Worm (Caenorhabditis elegans) whole organism, dauer: ENCODE measurements around the gene sra-39.

ENCODE experiments used
- unc-62 ChIP-seq: sonication (generic microtip); optimal IDR thresholded peaks from 2 replicates; lab custom pipeline; 2017; ENCODE audit warnings: missing biosample characterization, missing genetic modification reagents, missing genetic modification characterization

sra-39 gene

ce11 chrX:13929534-13929933 lies 26.3 kb upstream of the sra-39 start, which contains the start of gene meg-1:
meg-1 (minus strand) TSS chrX:13929634.
- TF ChIP-seq unc-62 (GFP tag; lab: Kevin White, UChicago): no peak

- no peak for TF ChIP-seq unc-62 (GFP tag; lab: Kevin White, UChicago)
These were observed 25.3 kb upstream of the sra-39 start for ce11 chrX:13928532-13928931.

- no peak for TF ChIP-seq unc-62 (GFP tag; lab: Kevin White, UChicago)
These were observed 22.8 kb upstream of the sra-39 start, which contains the start of gene meg-2 for ce11 chrX:13926029-13926428. meg-2 (minus strand) TSS chrX:13926129.

ce11 chrX:13920374-13920986 lies 17.3 kb upstream of the sra-39 start:
- no peak for TF ChIP-seq unc-62 (GFP tag; lab: Kevin White, UChicago)

ce11 chrX:13918143-13918542 lies 14.9 kb upstream of the sra-39 start:
- no peak for TF ChIP-seq unc-62 (GFP tag; lab: Kevin White, UChicago)

ce11 chrX:13917121-13917755 lies 14.0 kb upstream of the sra-39 start, which contains the start of gene ekl-5:
ekl-5 (minus strand) TSS chrX:13917171.
- TF ChIP-seq unc-62 (GFP tag; lab: Kevin White, UChicago): no peak

- no peak for TF ChIP-seq unc-62 (GFP tag; lab: Kevin White, UChicago)
These were observed 11.1 kb upstream of the sra-39 start, which contains the start of gene Y26E6A.2 for ce11 chrX:13914289-13914688. Y26E6A.2 (minus strand) TSS chrX:13914389.

ce11 chrX:13913641-13914040 lies 10.4 kb upstream of the sra-39 start:
- TF ChIP-seq unc-62 (GFP tag; lab: Kevin White, UChicago): no peak

- no peak for TF ChIP-seq unc-62 (GFP tag; lab: Kevin White, UChicago)
These were observed 6.6 kb upstream of the sra-39 start, which contains the start of gene Y26E6A.3 for ce11 chrX:13909850-13910249. Y26E6A.3 (minus strand) TSS chrX:13909950.

- TF ChIP-seq unc-62 (GFP tag; lab: Kevin White, UChicago): no peak
These were observed 541 bp upstream of the sra-39 start for ce11 chrX:13903769-13904168.

ce11 chrX:13900047-13900446 lies 3.2 kb downstream of the sra-39 start, which contains the start of gene sra-38:
sra-38 (minus strand) TSS chrX:13900147.
- TF ChIP-seq unc-62 (GFP tag; lab: Kevin White, UChicago): no peak

ce11 chrX:13893256-13893655 lies 10.0 kb downstream of the sra-39 start, which contains the start of gene sra-37:
sra-37 (minus strand) TSS chrX:13893356.
- no peak for TF ChIP-seq unc-62 (GFP tag; lab: Kevin White, UChicago)

- TF ChIP-seq unc-62 (GFP tag; lab: Kevin White, UChicago): no peak
These were observed 17.0 kb downstream of the sra-39 start for ce11 chrX:13886195-13886594.

ce11 chrX:13885131-13885530 lies 18.1 kb downstream of the sra-39 start:
- no peak for TF ChIP-seq unc-62 (GFP tag; lab: Kevin White, UChicago)

ce11 chrX:13884157-13884556 lies 19.1 kb downstream of the sra-39 start:
- TF ChIP-seq unc-62 (GFP tag; lab: Kevin White, UChicago): no peak

ce11 chrX:13882639-13883038 lies 20.6 kb downstream of the sra-39 start, which contains the start of gene hlb-1:
hlb-1 (minus strand) TSS chrX:13882739.
- TF ChIP-seq unc-62 (GFP tag; lab: Kevin White, UChicago): no peak
